Fruit fly (Drosophila melanogaster) whole organism, embryonic: Measurements from ENCODE around the gene pygo.
A peak's percentile ranks its signal among the peaks of the same experiment; 100 is the strongest.

Experiments used
- Asciz ChIP-seq: fragments of 200-800 bp; sonication (Bioruptor generic); optimal IDR thresholded peaks from 2 replicates; lab custom pipeline; 2017; ENCODE audit warnings: missing biosample characterization, mild to moderate bottlenecking, missing genetic modification characterization, missing genetic modification reagents
- B-H2 ChIP-seq: fragments of 200-800 bp; sonication (Bioruptor generic); optimal IDR thresholded peaks from 2 replicates; lab custom pipeline; 2018; ENCODE audit warnings: missing biosample characterization, mild to moderate bottlenecking, missing genetic modification characterization
- BEAF-32 ChIP-seq: fragments of 200-800 bp; sonication (Bioruptor generic); optimal IDR thresholded peaks from 3 replicates; lab custom pipeline; 2017; ENCODE audit warnings: missing biosample characterization, missing genetic modification characterization, mild to moderate bottlenecking, moderate library complexity, missing genetic modification reagents
- Bdp1 ChIP-seq: fragments of 200-800 bp; sonication (Bioruptor generic); optimal IDR thresholded peaks from 3 replicates; lab custom pipeline; 2016; ENCODE audit warnings: missing biosample characterization, missing genetic modification characterization
- Bgb ChIP-seq: fragments of 200-800 bp; sonication (Bioruptor generic); IDR thresholded peaks from 2 replicates; pipeline ENCODE4 v1.3.6; 2022; ENCODE audit warnings: missing biosample characterization, missing genetic modification characterization; ENCODE audit not compliant: partially characterized antibody
- Bteb2 ChIP-seq: fragments of 200-800 bp; sonication (Bioruptor generic); optimal IDR thresholded peaks from 2 replicates; lab custom pipeline; 2016; ENCODE audit warnings: missing biosample characterization, missing genetic modification characterization
- CG10267 ChIP-seq: fragments of 200-800 bp; sonication (Bioruptor generic); optimal IDR thresholded peaks from 2 replicates; lab custom pipeline; 2018; ENCODE audit warnings: missing biosample characterization, mild to moderate bottlenecking, missing genetic modification characterization, moderate library complexity
- CG10462 ChIP-seq: fragments of 200-800 bp; sonication (Bioruptor generic); optimal IDR thresholded peaks from 2 replicates; lab custom pipeline; 2016; ENCODE audit warnings: missing biosample characterization, missing genetic modification characterization
- CG13296 ChIP-seq: fragments of 200-800 bp; sonication (Bioruptor generic); optimal IDR thresholded peaks from 3 replicates; lab custom pipeline; 2018; ENCODE audit warnings: missing biosample characterization, mild to moderate bottlenecking, missing genetic modification characterization
- CG14050 ChIP-seq: fragments of 200-800 bp; sonication (Bioruptor generic); IDR thresholded peaks from 3 replicates; pipeline ENCODE4 v1.3.6; 2022; ENCODE audit warnings: missing biosample characterization, missing genetic modification characterization
- CG17328 ChIP-seq: fragments of 200-800 bp; sonication (Bioruptor generic); IDR thresholded peaks from 2 replicates; pipeline ENCODE4 v1.3.6; 2022; ENCODE audit warnings: missing biosample characterization, missing genetic modification characterization
- CG2120 ChIP-seq: fragments of 200-800 bp; sonication (Bioruptor generic); optimal IDR thresholded peaks from 3 replicates; lab custom pipeline; 2016; ENCODE audit warnings: missing biosample characterization, missing genetic modification characterization
- CG30403 ChIP-seq: fragments of 200-800 bp; sonication (Bioruptor generic); optimal IDR thresholded peaks from 3 replicates; lab custom pipeline; 2016; ENCODE audit warnings: missing biosample characterization, missing genetic modification characterization
- CG34224 ChIP-seq: fragments of 200-800 bp; sonication (Bioruptor generic); IDR thresholded peaks from 3 replicates; pipeline ENCODE4 v1.3.6; 2022; ENCODE audit warnings: missing biosample characterization, missing genetic modification characterization; ENCODE audit not compliant: partially characterized antibody
- CG4424 ChIP-seq: fragments of 200-800 bp; sonication (Bioruptor generic); optimal IDR thresholded peaks from 3 replicates; lab custom pipeline; 2016; ENCODE audit warnings: missing biosample characterization, missing genetic modification characterization
- CG4617 ChIP-seq: fragments of 200-800 bp; sonication (Bioruptor generic); optimal IDR thresholded peaks from 3 replicates; lab custom pipeline; 2016; ENCODE audit warnings: missing biosample characterization, missing genetic modification characterization, borderline replicate concordance
- CG6813 ChIP-seq: fragments of 200-800 bp; sonication (Bioruptor generic); optimal IDR thresholded peaks from 2 replicates; lab custom pipeline; 2017; ENCODE audit warnings: missing biosample characterization, missing genetic modification characterization, mild to moderate bottlenecking, moderate library complexity, missing genetic modification reagents
- CG8765 ChIP-seq: fragments of 200-800 bp; sonication (Bioruptor generic); IDR thresholded peaks from 2 replicates; pipeline ENCODE4 v1.3.6; 2022; ENCODE audit warnings: missing biosample characterization, missing genetic modification characterization
- Camta ChIP-seq: fragments of 200-800 bp; sonication (Bioruptor generic); optimal IDR thresholded peaks from 2 replicates; lab custom pipeline; 2016; ENCODE audit warnings: missing biosample characterization, missing genetic modification characterization
- D ChIP-seq, 2 experiments: fragments of 200-800 bp in 1 of 2; fragments of >200 bp in 1 of 2; sonication (Bioruptor generic) in 1 of 2; optimal IDR thresholded peaks; 2 replicates in 1 of 2; 3 replicates in 1 of 2; lab custom pipeline; 2017; ENCODE audit warnings: mild to moderate bottlenecking in 1 of 2, missing biosample characterization in 1 of 2, missing genetic modification characterization in 1 of 2, missing genetic modification reagents in 1 of 2
- Dbx ChIP-seq: fragments of 200-800 bp; sonication (Bioruptor generic); IDR thresholded peaks from 3 replicates; pipeline ENCODE4 v1.3.6; 2022; ENCODE audit warnings: missing biosample characterization, missing genetic modification characterization
- Dip2 ChIP-seq: fragments of 200-800 bp; sonication (Bioruptor generic); IDR thresholded peaks from 2 replicates; pipeline ENCODE4 v1.3.6; 2022; ENCODE audit warnings: missing biosample characterization, missing genetic modification characterization
- Doc3 ChIP-seq: fragments of 200-800 bp; sonication (Bioruptor generic); IDR thresholded peaks from 3 replicates; pipeline ENCODE4 v1.3.6; 2022; ENCODE audit warnings: missing biosample characterization, missing genetic modification characterization; ENCODE audit not compliant: partially characterized antibody
- Drgx ChIP-seq: fragments of 200-800 bp; sonication (Bioruptor generic); IDR thresholded peaks from 2 replicates; pipeline ENCODE4 v1.3.6; 2022; ENCODE audit warnings: missing biosample characterization, missing genetic modification characterization
- E2f2 ChIP-seq: fragments of 200-800 bp; sonication (Bioruptor generic); IDR thresholded peaks from 2 replicates; pipeline ENCODE4 v1.3.6; 2022; ENCODE audit warnings: missing biosample characterization, missing genetic modification characterization
- ERR ChIP-seq: fragments of 200-800 bp; sonication (Bioruptor generic); optimal IDR thresholded peaks from 2 replicates; lab custom pipeline; 2016; ENCODE audit warnings: missing biosample characterization, missing genetic modification characterization
- Hr3 ChIP-seq: fragments of 200-800 bp; sonication (Bioruptor generic); optimal IDR thresholded peaks from 3 replicates; lab custom pipeline; 2016; ENCODE audit warnings: missing biosample characterization, missing genetic modification characterization
- Nf-YB ChIP-seq: fragments of 200-800 bp; sonication (Bioruptor generic); optimal IDR thresholded peaks from 3 replicates; lab custom pipeline; 2019; ENCODE audit warnings: missing biosample characterization, mild to moderate bottlenecking, missing genetic modification characterization, moderate library complexity
- Ssrp ChIP-seq: fragments of 200-800 bp; sonication (Bioruptor generic); optimal IDR thresholded peaks from 2 replicates; lab custom pipeline; 2018; ENCODE audit warnings: missing biosample characterization, mild to moderate bottlenecking, missing genetic modification characterization, moderate library complexity
- TFAM ChIP-seq: fragments of 200-800 bp; sonication (Bioruptor generic); optimal IDR thresholded peaks from 2 replicates; lab custom pipeline; 2017; ENCODE audit warnings: missing biosample characterization, missing genetic modification characterization, inconsistent platforms
- ash1 ChIP-seq: fragments of 200-800 bp; sonication (Bioruptor generic); optimal IDR thresholded peaks from 2 replicates; lab custom pipeline; 2018; ENCODE audit warnings: missing biosample characterization, mild to moderate bottlenecking, missing genetic modification characterization
- bcd ChIP-seq: fragments of 200-800 bp; sonication (Bioruptor generic); optimal IDR thresholded peaks from 2 replicates; lab custom pipeline; 2017; ENCODE audit warnings: missing biosample characterization, mild to moderate bottlenecking, missing genetic modification characterization
- btn ChIP-seq: fragments of 200-800 bp; sonication (Bioruptor generic); optimal IDR thresholded peaks from 2 replicates; lab custom pipeline; 2016; ENCODE audit warnings: missing biosample characterization, missing genetic modification characterization
- cad ChIP-seq: fragments of >200 bp; optimal IDR thresholded peaks from 2 replicates; lab custom pipeline; 2017; ENCODE audit warnings: missing biosample characterization, missing genetic modification characterization
- emc ChIP-seq: fragments of 200-800 bp; sonication (Bioruptor generic); optimal IDR thresholded peaks from 2 replicates; lab custom pipeline; 2016; ENCODE audit warnings: missing biosample characterization, missing genetic modification characterization
- exex ChIP-seq: fragments of 200-800 bp; sonication (Bioruptor generic); optimal IDR thresholded peaks from 4 replicates; lab custom pipeline; 2018; ENCODE audit warnings: missing biosample characterization, mild to moderate bottlenecking, missing genetic modification characterization, moderate library complexity
- fd96Cb ChIP-seq: fragments of 200-800 bp; sonication (Bioruptor generic); optimal IDR thresholded peaks from 2 replicates; lab custom pipeline; 2018; ENCODE audit warnings: missing biosample characterization, mild to moderate bottlenecking, missing genetic modification characterization, moderate library complexity
- grau ChIP-seq: fragments of 200-800 bp; optimal IDR thresholded peaks from 3 replicates; lab custom pipeline; 2019; ENCODE audit warnings: missing biosample characterization, mild to moderate bottlenecking, missing genetic modification characterization, moderate library complexity
- h ChIP-seq: fragments of >200 bp; optimal IDR thresholded peaks from 2 replicates; lab custom pipeline; 2017
- mld ChIP-seq: fragments of 200-800 bp; sonication (Bioruptor generic); IDR thresholded peaks from 3 replicates; pipeline ENCODE4 v1.3.6; 2022; ENCODE audit warnings: missing biosample characterization, missing genetic modification characterization; ENCODE audit not compliant: partially characterized antibody
- nerfin-1 ChIP-seq: fragments of 200-800 bp; sonication (Bioruptor generic); optimal IDR thresholded peaks from 3 replicates; lab custom pipeline; 2019; ENCODE audit warnings: missing biosample characterization, mild to moderate bottlenecking, missing genetic modification characterization, moderate library complexity
- pan ChIP-seq, 4 experiments: fragments of >200 bp in 3 of 4; fragments of 200-800 bp in 1 of 4; sonication (Bioruptor generic) in 1 of 4; optimal IDR thresholded peaks in 3 of 4; IDR thresholded peaks in 1 of 4; 2 replicates each; pipeline versions ENCODE4 v1.3.6 to Lab custom; 2017 to 2022; ENCODE audit warnings: missing biosample characterization in 2 of 4, missing genetic modification characterization in 2 of 4, mixed read lengths in 1 of 4
- pho ChIP-seq: fragments of 200-800 bp; sonication (Bioruptor generic); optimal IDR thresholded peaks from 2 replicates; lab custom pipeline; 2016; ENCODE audit warnings: missing biosample characterization, missing genetic modification characterization
- sd ChIP-seq: fragments of 200-800 bp; sonication (Bioruptor generic); optimal IDR thresholded peaks from 3 replicates; lab custom pipeline; 2018; ENCODE audit warnings: missing biosample characterization, mild to moderate bottlenecking, missing genetic modification characterization, moderate library complexity
- sim ChIP-seq: fragments of 200-800 bp; sonication (Bioruptor generic); IDR thresholded peaks from 2 replicates; pipeline ENCODE4 v1.3.6; 2022; ENCODE audit warnings: missing biosample characterization, missing genetic modification characterization
- sob ChIP-seq: fragments of 200-800 bp; sonication (Bioruptor generic); IDR thresholded peaks from 2 replicates; pipeline ENCODE4 v1.3.6; 2022; ENCODE audit warnings: missing biosample characterization, missing genetic modification characterization
- tll ChIP-seq, 2 experiments: fragments of 200-800 bp in 1 of 2; fragments of >200 bp in 1 of 2; sonication (Bioruptor generic) in 1 of 2; optimal IDR thresholded peaks; 2 replicates each; lab custom pipeline; 2017 to 2019; ENCODE audit warnings: missing biosample characterization in 2 of 2, missing genetic modification characterization in 2 of 2, mild to moderate bottlenecking in 1 of 2, moderate library complexity in 1 of 2
- vfl ChIP-seq: fragments of 200-800 bp; sonication (Bioruptor generic); optimal IDR thresholded peaks from 2 replicates; lab custom pipeline; 2016; ENCODE audit warnings: missing biosample characterization, missing genetic modification characterization
- vvl ChIP-seq: fragments of 200-800 bp; sonication (Bioruptor generic); IDR thresholded peaks from 2 replicates; pipeline ENCODE4 v1.3.6; 2022; ENCODE audit warnings: missing biosample characterization, missing genetic modification characterization

pygo gene

DNA sequence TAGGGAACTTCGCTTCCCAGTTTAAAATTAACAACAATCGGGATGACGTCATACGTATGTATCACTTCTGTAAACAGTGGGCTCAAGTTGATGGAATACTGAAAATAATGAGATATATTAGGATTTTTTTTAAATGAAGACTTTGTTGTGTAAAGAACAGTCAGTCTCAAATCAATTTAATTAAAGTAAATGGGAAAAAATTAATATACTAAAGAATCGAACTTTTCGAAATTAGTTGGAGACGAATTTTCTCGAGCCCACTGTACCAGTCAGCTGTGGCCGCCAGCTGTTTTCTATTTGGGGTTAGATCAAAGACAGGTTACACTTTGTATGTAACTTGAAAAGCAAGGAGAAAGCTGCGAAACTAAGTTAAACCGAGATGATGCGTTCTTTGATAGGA is 7.9 kb upstream of the pygo start, which contains the start of gene CG1635 (continued):
- peak; percentile 99 for TF ChIP-seq Ssrp
- TF ChIP-seq Bteb2 (GFP tag; lab: Kevin White, UChicago) = peak; percentile 99
- TF ChIP-seq exex (tag; lab: Kevin White, UChicago) = peak; percentile 98
- TF ChIP-seq B-H2 (GFP tag; lab: Kevin White, UChicago) = peak; percentile 100
- peak; percentile 99 for TF ChIP-seq Hr3 (GFP tag; lab: Kevin White, UChicago)
- TF ChIP-seq Bgb (GFP tag; lab: Robert Waterston, UW) = peak; percentile 63; the same call in 1 of the 2 replicates
- peak; percentile 100 for TF ChIP-seq CG17328 (GFP tag; lab: Robert Waterston, UW)
- peak; percentile 99 for TF ChIP-seq pho (GFP tag; lab: Kevin White, UChicago)
- peak; percentile 99 for TF ChIP-seq CG30403 (GFP tag; lab: Kevin White, UChicago)
- TF ChIP-seq btn (GFP tag; lab: Kevin White, UChicago) = peak; percentile 95
- TF ChIP-seq tll (GFP tag; optimal IDR thresholded peaks at IDR 0.05; lab: Kevin White, UChicago) = peak in 1 of 2 experiments; percentile 89
- TF ChIP-seq sim (GFP tag; lab: Robert Waterston, UW) = peak; percentile 98
- peak; percentile 32 for TF ChIP-seq BEAF-32 (GFP tag; lab: Kevin White, UChicago)
- TF ChIP-seq h (lab: Kevin White, UChicago) = no peak
- peak; percentile 97 for TF ChIP-seq ERR (GFP tag; lab: Kevin White, UChicago)
- peak; percentile 87 for TF ChIP-seq CG34224 (GFP tag; lab: Robert Waterston, UW)
- TF ChIP-seq E2f2 (GFP tag; lab: Robert Waterston, UW) = peak; percentile 92
- TF ChIP-seq sob = peak; percentile 100
- peak; percentile 99 for TF ChIP-seq bcd (GFP tag; lab: Kevin White, UChicago)
- peak; percentile 95 for TF ChIP-seq ash1 (GFP tag; lab: Kevin White, UChicago)
- TF ChIP-seq cad = no peak
- TF ChIP-seq Dip2 (GFP tag; lab: Robert Waterston, UW) = peak; percentile 78
- TF ChIP-seq nerfin-1 (tag; lab: Kevin White, UChicago) = peak; percentile 99
- peak; percentile 92 for TF ChIP-seq Nf-YB (GFP tag; lab: Kevin White, UChicago)
- peak; percentile 97 for TF ChIP-seq CG10462
- peak; percentile 94 for TF ChIP-seq Bdp1
- TF ChIP-seq D (optimal IDR thresholded peaks at IDR 0.05; lab: Kevin White, UChicago) = no peak
- TF ChIP-seq D (GFP tag; optimal IDR thresholded peaks at IDR 0.05; lab: Kevin White, UChicago) = peak; percentile 99
- peak; percentile 99 for TF ChIP-seq grau (tag; lab: Kevin White, UChicago)
- no peak for TF ChIP-seq pan (optimal IDR thresholded peaks at IDR 0.05; lab: Kevin White, UChicago)
- TF ChIP-seq pan (GFP tag; optimal IDR thresholded peaks at IDR 0.05 in 1 of 2, IDR thresholded peaks at IDR 0.05 in 1 of 2) = peak in 1 of 2 experiments; percentile 100
- TF ChIP-seq TFAM (GFP tag; lab: Kevin White, UChicago) = peak; percentile 94
- peak; percentile 99 for TF ChIP-seq CG4424 (GFP tag; lab: Kevin White, UChicago)
- peak; percentile 100 for TF ChIP-seq CG13296 (GFP tag; lab: Kevin White, UChicago)
- TF ChIP-seq vvl (GFP tag; lab: Robert Waterston, UW) = peak; percentile 100
- TF ChIP-seq sd (tag; lab: Kevin White, UChicago) = peak; percentile 98
- peak; percentile 100 for TF ChIP-seq CG2120 (GFP tag; lab: Kevin White, UChicago)
- TF ChIP-seq Doc3 (GFP tag; lab: Robert Waterston, UW) = peak; percentile 44; the same call in 1 of the 3 replicates
- peak; percentile 99 for TF ChIP-seq CG6813 (GFP tag; lab: Kevin White, UChicago)
- peak; percentile 100 for TF ChIP-seq Drgx (GFP tag; lab: Robert Waterston, UW)
- peak; percentile 97 for TF ChIP-seq vfl
- peak; percentile 99 for TF ChIP-seq Dbx (GFP tag; lab: Robert Waterston, UW)
- peak; percentile 100 for TF ChIP-seq Asciz
- TF ChIP-seq CG10267 = peak; percentile 99
- TF ChIP-seq emc (GFP tag; lab: Kevin White, UChicago) = peak; percentile 96
- peak; percentile 99 for TF ChIP-seq fd96Cb (tag; lab: Kevin White, UChicago)
- TF ChIP-seq mld (GFP tag; lab: Robert Waterston, UW) = 0 out of 3 replicates have a peak, but pooled peaks have one; percentile 56
- peak; percentile 98 for TF ChIP-seq Camta (GFP tag; lab: Kevin White, UChicago)
- peak; percentile 98 for TF ChIP-seq CG8765 (GFP tag; lab: Robert Waterston, UW)
- peak; percentile 98 for TF ChIP-seq CG4617
- peak; percentile 99 for TF ChIP-seq CG14050 (GFP tag; lab: Robert Waterston, UW)
